Fruit fly (Drosophila melanogaster): ENCODE results near the gene B52.

B52 gene

dm6 chr3R:13713541-13713940 lies 52.4 kb downstream of the B52 start (continued):
- TF ChIP-seq MBD-R2 (GFP tag; IDR thresholded peaks at IDR 0.05): no peak
- TF ChIP-seq NC2β (GFP tag; optimal IDR thresholded peaks at IDR 0.05): no peak
- peak; percentile 55 for TF ChIP-seq D19A (tag; optimal IDR thresholded peaks at IDR 0.05)
- TF ChIP-seq Ptx1 (GFP tag; IDR thresholded peaks at IDR 0.05): peak; percentile 57
- peak; percentile 4 for TF ChIP-seq tin (GFP tag; optimal IDR thresholded peaks at IDR 0.05)
- TF ChIP-seq ERR (GFP tag; optimal IDR thresholded peaks at IDR 0.05): no peak
- peak; percentile 37 for TF ChIP-seq CG10209 (GFP tag; optimal IDR thresholded peaks at IDR 0.05)
- TF ChIP-seq CG12104 (GFP tag; optimal IDR thresholded peaks at IDR 0.05): peak; percentile 24
- peak; percentile 33 for TF ChIP-seq CG33557 (GFP tag; optimal IDR thresholded peaks at IDR 0.05)
- peak; percentile 45 for TF ChIP-seq PHDP (tag; optimal IDR thresholded peaks at IDR 0.05)
- TF ChIP-seq CG34376 (GFP tag; optimal IDR thresholded peaks at IDR 0.05): no peak
- peak; percentile 7 for TF ChIP-seq cwo (GFP tag; optimal IDR thresholded peaks at IDR 0.05)
- no peak for TF ChIP-seq CG2202 (tag; optimal IDR thresholded peaks at IDR 0.05)
- TF ChIP-seq nerfin-1 (tag; optimal IDR thresholded peaks at IDR 0.05): peak; percentile 6
- TF ChIP-seq CG15269 (tag; optimal IDR thresholded peaks at IDR 0.05): peak; percentile 28
- peak; percentile 54 for TF ChIP-seq CG7839 (tag; optimal IDR thresholded peaks at IDR 0.05)
- TF ChIP-seq phol (tag; optimal IDR thresholded peaks at IDR 0.05): peak; percentile 58
- TF ChIP-seq Asciz (GFP tag; optimal IDR thresholded peaks at IDR 0.05): peak; percentile 66
- no peak for TF ChIP-seq CG8944 (GFP tag; optimal IDR thresholded peaks at IDR 0.05)
- TF ChIP-seq CG15601 (tag; optimal IDR thresholded peaks at IDR 0.05): peak; percentile 56
- TF ChIP-seq Oli (tag; optimal IDR thresholded peaks at IDR 0.05): peak; percentile 9
- peak; percentile 61 for TF ChIP-seq dmrt99B (tag; optimal IDR thresholded peaks at IDR 0.05)
- TF ChIP-seq lab (GFP tag; optimal IDR thresholded peaks at IDR 0.05): peak; percentile 16
- no peak for TF ChIP-seq CG13894 (tag; optimal IDR thresholded peaks at IDR 0.05)
- peak; percentile 27 for TF ChIP-seq CG2116 (GFP tag; optimal IDR thresholded peaks at IDR 0.05)
- peak; percentile 15 for TF ChIP-seq nau (GFP tag; optimal IDR thresholded peaks at IDR 0.05)
- TF ChIP-seq CG13775 (GFP tag; optimal IDR thresholded peaks at IDR 0.05): peak; percentile 20
- peak; percentile 65 for TF ChIP-seq dmrt11E (tag; optimal IDR thresholded peaks at IDR 0.05)
- TF ChIP-seq CG16863 (GFP tag; optimal IDR thresholded peaks at IDR 0.05): no peak
- peak; percentile 8 for TF ChIP-seq tio (GFP tag; optimal IDR thresholded peaks at IDR 0.05)
- TF ChIP-seq CG9727 (GFP tag; optimal IDR thresholded peaks at IDR 0.05): peak; percentile 75
- TF ChIP-seq insv (GFP tag; optimal IDR thresholded peaks at IDR 0.05): no peak
- TF ChIP-seq CG18619 (GFP tag; optimal IDR thresholded peaks at IDR 0.05): peak; percentile 8
- no peak for TF ChIP-seq CG13287 (GFP tag; IDR thresholded peaks at IDR 0.05; ENCODE audit: partially characterized antibody)
- TF ChIP-seq CG8924 (tag; optimal IDR thresholded peaks at IDR 0.05): peak; percentile 42
- TF ChIP-seq Xrp1 (GFP tag; IDR thresholded peaks at IDR 0.05): peak; percentile 58
- peak; percentile 49 for TF ChIP-seq CG7271 (tag; optimal IDR thresholded peaks at IDR 0.05)
- no peak for TF ChIP-seq Sin3A (optimal IDR thresholded peaks at IDR 0.05)
- TF ChIP-seq CG2712 (tag; optimal IDR thresholded peaks at IDR 0.05): peak; percentile 75
- TF ChIP-seq CG15696 (tag; optimal IDR thresholded peaks at IDR 0.05): peak; percentile 62
- no peak for TF ChIP-seq sc (optimal IDR thresholded peaks at IDR 0.05)
- TF ChIP-seq sc (GFP tag; optimal IDR thresholded peaks at IDR 0.05): peak; percentile 28
- TF ChIP-seq lola (GFP tag; optimal IDR thresholded peaks at IDR 0.05): peak in 1 of 3 experiments; percentile 43
- peak; percentile 49 for TF ChIP-seq Ssrp (tag; optimal IDR thresholded peaks at IDR 0.05)
- TF ChIP-seq Hmr (GFP tag; optimal IDR thresholded peaks at IDR 0.05): peak; percentile 36
- peak; percentile 20 for TF ChIP-seq gcm (GFP tag; optimal IDR thresholded peaks at IDR 0.05)
- no peak for TF ChIP-seq prd (optimal IDR thresholded peaks at IDR 0.05)
- peak; percentile 65; the same call in 2 of the 3 replicates for TF ChIP-seq prd (GFP tag; IDR thresholded peaks at IDR 0.05)
- peak; percentile 35 for TF ChIP-seq CG11504 (tag; optimal IDR thresholded peaks at IDR 0.05)
- no peak for TF ChIP-seq zen2 (GFP tag; IDR thresholded peaks at IDR 0.05; ENCODE audit: partially characterized antibody)
